Fruit fly (Drosophila melanogaster) whole organism, pupa: Measurements from ENCODE around the gene IRSp53.

Experiments used
- CG10348 ChIP-seq: fragments of 200-800 bp; sonication (Bioruptor generic); IDR thresholded peaks from 2 replicates; pipeline ENCODE4 v1.3.6; 2022; ENCODE audit warnings: missing biosample characterization, missing genetic modification characterization
- rn ChIP-seq: fragments of 200-800 bp; sonication (Bioruptor generic); IDR thresholded peaks from 2 replicates; pipeline ENCODE4 v1.3.6; 2022; ENCODE audit warnings: missing biosample characterization, missing genetic modification characterization

dm6 chr3L:11125636-11126532 lies 10.0 kb upstream of the IRSp53 start:
- TF ChIP-seq rn (GFP tag; lab: Robert Waterston, UW) (no peak), CG10348 (GFP tag; lab: Robert Waterston, UW) (no peak)
